Worm (Caenorhabditis elegans) whole organism, L3 larva: ENCODE data around the gene T06D8.9.

Experiments used
- ama-1 ChIP-seq: fragments of 150-350 bp; optimal IDR thresholded peaks from 2 replicates; lab custom pipeline; 2018
- ceh-16 ChIP-seq: sonication (generic microtip); optimal IDR thresholded peaks from 2 replicates; lab custom pipeline; 2017; ENCODE audit warnings: missing biosample characterization, missing genetic modification characterization
- elt-3 ChIP-seq, 3 experiments: fragments of 150-350 bp in 1 of 3; sonication (generic microtip) in 2 of 3; optimal IDR thresholded peaks; 2 replicates in 2 of 3; 4 replicates in 1 of 3; lab custom pipeline; 2014 to 2017; ENCODE audit warnings: missing biosample characterization in 3 of 3, missing genetic modification characterization in 3 of 3
- fkh-10 ChIP-seq: sonication (generic microtip); optimal IDR thresholded peaks from 2 replicates; lab custom pipeline; 2017; ENCODE audit warnings: missing biosample characterization, missing genetic modification reagents, missing genetic modification characterization
- mdl-1 ChIP-seq: fragments of 150-350 bp; optimal IDR thresholded peaks from 2 replicates; lab custom pipeline; 2014; ENCODE audit warnings: missing biosample characterization, missing genetic modification characterization
- nhr-11 ChIP-seq: fragments of 150-350 bp; optimal IDR thresholded peaks from 2 replicates; lab custom pipeline; 2014; ENCODE audit warnings: missing biosample characterization, missing genetic modification characterization
- nhr-77 ChIP-seq: fragments of 150-350 bp; optimal IDR thresholded peaks from 2 replicates; lab custom pipeline; 2014; ENCODE audit warnings: missing biosample characterization, missing genetic modification characterization

DNA sequence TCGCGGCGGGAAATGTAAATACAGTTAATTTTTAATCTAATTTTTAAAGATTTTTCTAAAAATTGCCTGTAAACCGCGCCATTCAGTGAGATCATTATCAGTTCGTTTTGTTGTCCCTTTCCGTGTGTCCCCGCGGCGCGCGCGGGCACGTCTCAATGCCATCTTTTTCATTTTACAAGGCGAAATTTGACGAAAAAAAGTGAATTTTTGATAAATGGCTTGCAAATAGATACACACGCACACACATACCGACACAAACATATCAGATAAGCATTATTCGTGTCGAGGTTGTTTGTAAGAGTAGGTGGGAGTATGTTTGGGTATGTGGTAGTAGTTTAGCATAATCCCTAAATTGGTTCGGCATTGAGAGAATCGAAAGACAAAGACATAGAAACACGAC lies 33.6 kb upstream of the T06D8.9 start:
- no peak for TF ChIP-seq nhr-77
- no peak for TF ChIP-seq ceh-16
- TF ChIP-seq fkh-10 (GFP tag; lab: Kevin White, UChicago), result no peak
- TF ChIP-seq nhr-11, result no peak
- TF ChIP-seq ama-1, result no peak
- TF ChIP-seq elt-3 (tag; optimal IDR thresholded peaks at IDR 0.05; lab: Kevin White, UChicago), result no peak
- TF ChIP-seq mdl-1 (tag; lab: Kevin White, UChicago), result no peak
